Fruit fly (Drosophila melanogaster) whole organism, embryonic: Measurements from ENCODE around the gene CG43367.
A peak's percentile ranks its signal among the peaks of the same experiment; 100 is the strongest.

Experiments
- ATbp ChIP-seq: fragments of 200-800 bp; sonication (Bioruptor generic); optimal IDR thresholded peaks from 2 replicates; lab custom pipeline; 2017; ENCODE audit warnings: missing biosample characterization, mild to moderate bottlenecking, missing genetic modification characterization, missing genetic modification reagents
- Adf1 ChIP-seq: fragments of 200-800 bp; sonication (Bioruptor generic); IDR thresholded peaks from 2 replicates; pipeline ENCODE4 v1.3.6; 2022; ENCODE audit warnings: missing biosample characterization, missing genetic modification characterization
- Blimp-1 ChIP-seq: fragments of 200-800 bp; sonication (Bioruptor generic); optimal IDR thresholded peaks from 3 replicates; lab custom pipeline; 2018; ENCODE audit warnings: missing biosample characterization, missing genetic modification characterization, mild to moderate bottlenecking, moderate library complexity, missing genetic modification reagents
- CG10431 ChIP-seq: fragments of 200-800 bp; sonication (Bioruptor generic); optimal IDR thresholded peaks from 3 replicates; lab custom pipeline; 2018; ENCODE audit warnings: missing biosample characterization, mild to moderate bottlenecking, missing genetic modification characterization
- CG13424 ChIP-seq: fragments of 200-800 bp; sonication (Bioruptor generic); optimal IDR thresholded peaks from 2 replicates; lab custom pipeline; 2019; ENCODE audit warnings: missing biosample characterization, mild to moderate bottlenecking, missing genetic modification characterization, moderate library complexity
- CG16813 ChIP-seq: fragments of 200-800 bp; sonication (Bioruptor generic); IDR thresholded peaks from 3 replicates; pipeline ENCODE4 v1.3.6; 2022; ENCODE audit warnings: missing biosample characterization, missing genetic modification characterization; ENCODE audit not compliant: partially characterized antibody
- CG16815 ChIP-seq: fragments of 200-800 bp; sonication (Bioruptor generic); optimal IDR thresholded peaks from 3 replicates; lab custom pipeline; 2017; ENCODE audit warnings: missing biosample characterization, mild to moderate bottlenecking, missing genetic modification characterization
- CG17385 ChIP-seq: fragments of 200-800 bp; sonication (Bioruptor generic); optimal IDR thresholded peaks from 3 replicates; lab custom pipeline; 2018; ENCODE audit warnings: missing biosample characterization, mild to moderate bottlenecking, missing genetic modification characterization
- CG17568 ChIP-seq: fragments of 200-800 bp; sonication (Bioruptor generic); optimal IDR thresholded peaks from 2 replicates; lab custom pipeline; 2018; ENCODE audit warnings: missing biosample characterization, mild to moderate bottlenecking, missing genetic modification characterization, moderate library complexity
- CG17912 ChIP-seq: fragments of 200-800 bp; sonication (Bioruptor generic); optimal IDR thresholded peaks from 2 replicates; lab custom pipeline; 2018; ENCODE audit warnings: missing biosample characterization, mild to moderate bottlenecking, missing genetic modification characterization
- CG1792 ChIP-seq: fragments of 200-800 bp; sonication (Bioruptor generic); optimal IDR thresholded peaks from 2 replicates; lab custom pipeline; 2016; ENCODE audit warnings: missing biosample characterization, missing genetic modification characterization
- CG2199 ChIP-seq: fragments of 200-800 bp; sonication (Bioruptor generic); IDR thresholded peaks from 3 replicates; pipeline ENCODE4 v1.3.6; 2022; ENCODE audit warnings: missing biosample characterization, missing genetic modification characterization
- CG2678 ChIP-seq: fragments of 200-800 bp; sonication (Bioruptor generic); optimal IDR thresholded peaks from 3 replicates; lab custom pipeline; 2019; ENCODE audit warnings: missing biosample characterization, mild to moderate bottlenecking, missing genetic modification characterization, moderate library complexity
- CG31365 ChIP-seq: fragments of 200-800 bp; sonication (Bioruptor generic); optimal IDR thresholded peaks from 2 replicates; lab custom pipeline; 2018; ENCODE audit warnings: missing biosample characterization, mild to moderate bottlenecking, missing genetic modification characterization
- CG34224 ChIP-seq: fragments of 200-800 bp; sonication (Bioruptor generic); IDR thresholded peaks from 3 replicates; pipeline ENCODE4 v1.3.6; 2022; ENCODE audit warnings: missing biosample characterization, missing genetic modification characterization; ENCODE audit not compliant: partially characterized antibody
- CG6689 ChIP-seq: fragments of 200-800 bp; sonication (Bioruptor generic); IDR thresholded peaks from 2 replicates; pipeline ENCODE4 v1.3.6; 2022; ENCODE audit warnings: missing biosample characterization, missing genetic modification characterization
- CG9215 ChIP-seq: fragments of 200-800 bp; sonication (Bioruptor generic); IDR thresholded peaks from 2 replicates; pipeline ENCODE4 v1.3.6; 2022; ENCODE audit warnings: missing biosample characterization, missing genetic modification characterization
- Dref ChIP-seq: fragments of 200-800 bp; sonication (Bioruptor generic); IDR thresholded peaks from 2 replicates; pipeline ENCODE4 v1.3.6; 2022; ENCODE audit warnings: missing biosample characterization, missing genetic modification characterization
- Fer1 ChIP-seq: fragments of 200-800 bp; sonication (Bioruptor generic); optimal IDR thresholded peaks from 2 replicates; lab custom pipeline; 2017; ENCODE audit warnings: missing biosample characterization, mild to moderate bottlenecking, missing genetic modification characterization
- Hr3 ChIP-seq: fragments of 200-800 bp; sonication (Bioruptor generic); optimal IDR thresholded peaks from 3 replicates; lab custom pipeline; 2016; ENCODE audit warnings: missing biosample characterization, missing genetic modification characterization
- Meics ChIP-seq: fragments of 200-800 bp; sonication (Bioruptor generic); optimal IDR thresholded peaks from 2 replicates; lab custom pipeline; 2017; ENCODE audit warnings: missing biosample characterization, mild to moderate bottlenecking, missing genetic modification characterization
- Spps ChIP-seq: fragments of 200-800 bp; sonication (Bioruptor generic); optimal IDR thresholded peaks from 2 replicates; lab custom pipeline; 2018; ENCODE audit warnings: missing biosample characterization, mild to moderate bottlenecking, missing genetic modification characterization
- Stat92E ChIP-seq, 3 experiments: fragments of >200 bp in 2 of 3; fragments of 200-800 bp in 1 of 3; sonication (Bioruptor generic) in 1 of 3; optimal IDR thresholded peaks; 2 replicates each; lab custom pipeline; 2017 to 2019; ENCODE audit warnings: missing biosample characterization in 3 of 3, missing genetic modification characterization in 3 of 3, mild to moderate bottlenecking in 1 of 3, moderate library complexity in 1 of 3
- bsh ChIP-seq, 2 experiments: fragments of 200-800 bp; sonication (Bioruptor generic); optimal IDR thresholded peaks; 2 replicates each; lab custom pipeline; 2017 to 2018; ENCODE audit warnings: mild to moderate bottlenecking in 2 of 2, missing biosample characterization in 2 of 2, missing genetic modification characterization in 2 of 2, moderate library complexity in 1 of 2
- chinmo ChIP-seq: fragments of 200-800 bp; sonication (Bioruptor generic); IDR thresholded peaks from 4 replicates; pipeline ENCODE4 v1.3.6; 2022; ENCODE audit warnings: missing biosample characterization, missing genetic modification characterization; ENCODE audit not compliant: partially characterized antibody
- disco-r ChIP-seq: fragments of 200-800 bp; sonication (Bioruptor generic); optimal IDR thresholded peaks from 2 replicates; lab custom pipeline; 2016; ENCODE audit warnings: missing biosample characterization, missing genetic modification characterization
- dpn ChIP-seq, 2 experiments: fragments of 200-800 bp; sonication (Bioruptor generic); optimal IDR thresholded peaks; 3 replicates each; lab custom pipeline; 2016; ENCODE audit warnings: missing biosample characterization in 2 of 2, missing genetic modification characterization in 2 of 2
- ems ChIP-seq: fragments of 200-800 bp; sonication (Bioruptor generic); optimal IDR thresholded peaks from 3 replicates; lab custom pipeline; 2016; ENCODE audit warnings: missing biosample characterization, missing genetic modification characterization
- fd96Cb ChIP-seq: fragments of 200-800 bp; sonication (Bioruptor generic); optimal IDR thresholded peaks from 2 replicates; lab custom pipeline; 2018; ENCODE audit warnings: missing biosample characterization, mild to moderate bottlenecking, missing genetic modification characterization, moderate library complexity
- jumu ChIP-seq: fragments of 200-800 bp; sonication (Bioruptor generic); optimal IDR thresholded peaks from 3 replicates; lab custom pipeline; 2016; ENCODE audit warnings: missing biosample characterization, missing genetic modification characterization
- kni ChIP-seq: fragments of 200-800 bp; sonication (Bioruptor generic); optimal IDR thresholded peaks from 3 replicates; lab custom pipeline; 2017; ENCODE audit warnings: mild to moderate bottlenecking, missing biosample characterization, missing genetic modification reagents, missing genetic modification characterization
- lov ChIP-seq, 2 experiments: fragments of 200-800 bp in 1 of 2; fragments of >200 bp in 1 of 2; sonication (Bioruptor generic) in 1 of 2; IDR thresholded peaks in 1 of 2; optimal IDR thresholded peaks in 1 of 2; 2 replicates in 1 of 2; 3 replicates in 1 of 2; pipeline versions ENCODE4 v1.3.6 to Lab custom; 2017 to 2022; ENCODE audit warnings: missing biosample characterization in 1 of 2, missing genetic modification characterization in 1 of 2
- nau ChIP-seq: fragments of 200-800 bp; sonication (Bioruptor generic); optimal IDR thresholded peaks from 3 replicates; lab custom pipeline; 2017; ENCODE audit warnings: missing biosample characterization, mild to moderate bottlenecking, missing genetic modification characterization, missing genetic modification reagents
- nerfin-2 ChIP-seq: fragments of 200-800 bp; sonication (Bioruptor generic); IDR thresholded peaks from 2 replicates; pipeline ENCODE4 v1.3.6; 2022; ENCODE audit warnings: missing biosample characterization, missing genetic modification characterization; ENCODE audit not compliant: partially characterized antibody
- onecut ChIP-seq: fragments of 200-800 bp; sonication (Bioruptor generic); IDR thresholded peaks from 2 replicates; pipeline ENCODE4 v1.3.6; 2022; ENCODE audit warnings: missing biosample characterization, missing genetic modification characterization
- otp ChIP-seq: fragments of 200-800 bp; sonication (Bioruptor generic); IDR thresholded peaks from 3 replicates; pipeline ENCODE4, ENCODE4 v1.3.6; 2022; ENCODE audit warnings: missing biosample characterization, missing genetic modification characterization
- sd ChIP-seq: fragments of 200-800 bp; sonication (Bioruptor generic); optimal IDR thresholded peaks from 3 replicates; lab custom pipeline; 2018; ENCODE audit warnings: missing biosample characterization, mild to moderate bottlenecking, missing genetic modification characterization, moderate library complexity
- sens ChIP-seq: fragments of 200-800 bp; sonication (Bioruptor generic); peaks from one replicate; lab custom pipeline; 2016; ENCODE audit warnings: missing biosample characterization, missing genetic modification characterization
- sqz ChIP-seq: fragments of 200-800 bp; sonication (Bioruptor generic); optimal IDR thresholded peaks from 3 replicates; lab custom pipeline; 2018; ENCODE audit warnings: missing biosample characterization, mild to moderate bottlenecking, missing genetic modification characterization
- sr ChIP-seq: fragments of 200-800 bp; sonication (Bioruptor generic); IDR thresholded peaks from 3 replicates; pipeline ENCODE4 v1.3.6; 2022; ENCODE audit warnings: missing biosample characterization, missing genetic modification characterization
- tin ChIP-seq: fragments of 200-800 bp; sonication (Bioruptor generic); optimal IDR thresholded peaks from 3 replicates; lab custom pipeline; 2016; ENCODE audit warnings: missing biosample characterization, missing genetic modification characterization
- trh ChIP-seq: fragments of 200-800 bp; sonication (Bioruptor generic); optimal IDR thresholded peaks from 2 replicates; lab custom pipeline; 2016; ENCODE audit warnings: missing biosample characterization, missing genetic modification characterization
- vnd ChIP-seq: fragments of 200-800 bp; sonication (Bioruptor generic); IDR thresholded peaks from 3 replicates; pipeline ENCODE4 v1.3.6; 2022; ENCODE audit warnings: missing biosample characterization, missing genetic modification characterization; ENCODE audit not compliant: partially characterized antibody
- wek ChIP-seq: fragments of 200-800 bp; sonication (Bioruptor generic); optimal IDR thresholded peaks from 3 replicates; lab custom pipeline; 2018; ENCODE audit warnings: missing biosample characterization, mild to moderate bottlenecking, missing genetic modification characterization, moderate library complexity
- zen ChIP-seq: fragments of 200-800 bp; sonication (Bioruptor generic); optimal IDR thresholded peaks from 3 replicates; lab custom pipeline; 2018; ENCODE audit warnings: missing biosample characterization, mild to moderate bottlenecking, missing genetic modification characterization, moderate library complexity

CG43367 gene

dm6 chr3L:4270949-4271827, 77.4 kb downstream of the CG43367 start:
- peak; percentile 41 for TF ChIP-seq sqz
- no peak for TF ChIP-seq CG10431
- peak; percentile 52 for TF ChIP-seq kni (GFP tag; lab: Kevin White, UChicago)
- peak; percentile 96 for TF ChIP-seq Blimp-1
- 0 out of 3 replicates have a peak, but pooled peaks have one; percentile 30 for TF ChIP-seq CG2199
- no peak for TF ChIP-seq CG17912 (GFP tag; lab: Kevin White, UChicago)
- peak; percentile 26; the same call in 1 of the 2 replicates for TF ChIP-seq nerfin-2 (GFP tag; lab: Robert Waterston, UW)
- TF ChIP-seq bsh (GFP tag; optimal IDR thresholded peaks at IDR 0.05; lab: Kevin White, UChicago) = peak in 1 of 2 experiments; percentile 11
- TF ChIP-seq chinmo (GFP tag; lab: Robert Waterston, UW) = 0 out of 4 replicates have a peak, but pooled peaks have one; percentile 41

DNA sequence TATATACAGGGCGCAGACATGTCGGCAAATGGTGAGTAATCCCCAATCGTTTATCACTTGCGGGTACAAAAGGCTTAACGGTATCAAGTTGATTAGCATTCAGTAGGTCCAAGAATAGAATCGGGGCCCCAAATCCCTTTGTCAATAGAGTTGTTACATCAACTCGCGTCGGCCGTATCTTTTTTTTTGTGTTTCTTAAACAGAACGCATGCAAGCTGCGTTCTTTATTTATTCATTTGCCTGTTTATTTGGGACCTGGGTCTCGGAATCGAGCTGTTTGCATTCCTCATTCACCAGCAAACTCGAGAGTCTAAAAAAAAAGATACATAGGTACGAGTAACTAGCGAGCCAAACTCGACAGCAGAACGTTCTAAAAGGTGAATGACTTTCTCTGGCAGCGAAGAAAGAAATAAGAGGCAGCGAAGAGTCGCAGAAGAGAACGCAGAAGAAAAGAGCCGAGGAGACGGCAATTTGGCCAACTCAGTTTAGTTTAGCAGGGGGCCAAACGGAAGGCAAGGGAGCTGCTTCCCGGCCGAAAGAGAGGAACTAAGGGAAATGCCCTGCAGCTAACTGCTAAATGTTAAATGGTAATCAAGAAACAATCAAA, 78.5 kb downstream of the CG43367 start:
- TF ChIP-seq fd96Cb (tag; lab: Kevin White, UChicago) = no peak
- TF ChIP-seq wek (GFP tag; lab: Kevin White, UChicago) = no peak
- peak; percentile 86 for TF ChIP-seq sens (GFP tag; lab: Kevin White, UChicago)
- TF ChIP-seq lov (optimal IDR thresholded peaks at IDR 0.05; lab: Kevin White, UChicago) = no peak
- no peak for TF ChIP-seq lov (GFP tag; IDR thresholded peaks at IDR 0.05; lab: Robert Waterston, UW)
- TF ChIP-seq Meics (GFP tag; lab: Kevin White, UChicago) = no peak
- no peak for TF ChIP-seq Fer1 (GFP tag; lab: Kevin White, UChicago)
- no peak for TF ChIP-seq ems (GFP tag; lab: Kevin White, UChicago)
- TF ChIP-seq CG2678 (tag; lab: Kevin White, UChicago) = no peak
- peak; percentile 13 for TF ChIP-seq zen (tag; lab: Kevin White, UChicago)
- peak; percentile 13 for TF ChIP-seq CG13424 (tag; lab: Kevin White, UChicago)
- no peak for TF ChIP-seq sd
- no peak for TF ChIP-seq CG1792 (GFP tag; lab: Kevin White, UChicago)
- 0 out of 2 replicates have a peak, but pooled peaks have one; percentile 14 for TF ChIP-seq CG6689
- peak; percentile 24 for TF ChIP-seq Spps (tag; lab: Kevin White, UChicago)
- peak; percentile 59; the same call in 1 of the 3 replicates for TF ChIP-seq otp (GFP tag; lab: Robert Waterston, UW)
- no peak for TF ChIP-seq CG17568 (GFP tag; lab: Kevin White, UChicago)
- TF ChIP-seq nau (GFP tag; lab: Kevin White, UChicago) = no peak
- no peak for TF ChIP-seq CG9215 (GFP tag; lab: Robert Waterston, UW)
- peak; percentile 62 for TF ChIP-seq ATbp (GFP tag; lab: Kevin White, UChicago)
- no peak for TF ChIP-seq jumu (GFP tag; lab: Kevin White, UChicago)
- TF ChIP-seq CG17385 (GFP tag; lab: Kevin White, UChicago) = no peak
- TF ChIP-seq trh (GFP tag; lab: Kevin White, UChicago) = no peak
- TF ChIP-seq Hr3 (GFP tag; lab: Kevin White, UChicago) = no peak
- no peak for TF ChIP-seq CG31365 (tag; lab: Kevin White, UChicago)
- peak in 1 of 3 experiments; percentile 27 for TF ChIP-seq Stat92E (GFP tag; optimal IDR thresholded peaks at IDR 0.05; lab: Kevin White, UChicago)
- TF ChIP-seq CG34224 (GFP tag; lab: Robert Waterston, UW) = no peak
- no peak for TF ChIP-seq dpn (GFP tag; optimal IDR thresholded peaks at IDR 0.05; lab: Kevin White, UChicago)
- TF ChIP-seq vnd (GFP tag; lab: Robert Waterston, UW) = no peak
- no peak for TF ChIP-seq CG16813 (GFP tag; lab: Robert Waterston, UW)
- TF ChIP-seq Dref = no peak
- no peak for TF ChIP-seq sr (GFP tag; lab: Robert Waterston, UW)
- TF ChIP-seq tin = no peak
- TF ChIP-seq onecut (GFP tag; lab: Robert Waterston, UW) = peak; percentile 31; the same call in 1 of the 2 replicates
- no peak for TF ChIP-seq CG16815 (GFP tag; lab: Kevin White, UChicago)
- TF ChIP-seq Blimp-1 = peak; percentile 64
- no peak for TF ChIP-seq disco-r (GFP tag; lab: Kevin White, UChicago)
- TF ChIP-seq Adf1 (GFP tag; lab: Robert Waterston, UW) = no peak
